Fruit fly (Drosophila melanogaster) whole organism, embryonic: Measurements from ENCODE around the gene Osi18.

Source experiments
- Awh ChIP-seq: fragments of 200-800 bp; sonication (Bioruptor generic); IDR thresholded peaks from 2 replicates; pipeline ENCODE4, ENCODE4 v1.3.6; 2022; ENCODE audit warnings: missing biosample characterization, missing genetic modification characterization
- B-H2 ChIP-seq: fragments of 200-800 bp; sonication (Bioruptor generic); optimal IDR thresholded peaks from 2 replicates; lab custom pipeline; 2018; ENCODE audit warnings: missing biosample characterization, mild to moderate bottlenecking, missing genetic modification characterization
- Bteb2 ChIP-seq: fragments of 200-800 bp; sonication (Bioruptor generic); optimal IDR thresholded peaks from 2 replicates; lab custom pipeline; 2016; ENCODE audit warnings: missing biosample characterization, missing genetic modification characterization
- CG10147 ChIP-seq: fragments of 200-800 bp; sonication (Bioruptor generic); optimal IDR thresholded peaks from 2 replicates; lab custom pipeline; 2019; ENCODE audit warnings: missing biosample characterization, mild to moderate bottlenecking, missing genetic modification characterization, moderate library complexity
- CG10321 ChIP-seq: fragments of 200-800 bp; sonication (Bioruptor generic); IDR thresholded peaks from 2 replicates; pipeline ENCODE4 v1.3.6; 2022; ENCODE audit warnings: missing biosample characterization, missing genetic modification characterization
- CG11504 ChIP-seq: fragments of 200-800 bp; sonication (Bioruptor generic); optimal IDR thresholded peaks from 3 replicates; lab custom pipeline; 2019; ENCODE audit warnings: missing biosample characterization, mild to moderate bottlenecking, missing genetic modification characterization, moderate library complexity
- CG11723 ChIP-seq: fragments of 200-800 bp; sonication (Bioruptor generic); optimal IDR thresholded peaks from 2 replicates; lab custom pipeline; 2017; ENCODE audit warnings: missing biosample characterization, mild to moderate bottlenecking, missing genetic modification characterization
- CG12744 ChIP-seq: fragments of 200-800 bp; sonication (Bioruptor generic); optimal IDR thresholded peaks from 2 replicates; lab custom pipeline; 2016; ENCODE audit warnings: missing biosample characterization, missing genetic modification characterization
- CG13775 ChIP-seq: fragments of 200-800 bp; sonication (Bioruptor generic); optimal IDR thresholded peaks from 3 replicates; lab custom pipeline; 2017; ENCODE audit warnings: missing biosample characterization, mild to moderate bottlenecking, missing genetic modification characterization
- CG13894 ChIP-seq: fragments of 200-800 bp; sonication (Bioruptor generic); optimal IDR thresholded peaks from 3 replicates; lab custom pipeline; 2018; ENCODE audit warnings: missing biosample characterization, mild to moderate bottlenecking, missing genetic modification characterization, moderate library complexity
- CG15269 ChIP-seq: fragments of 200-800 bp; sonication (Bioruptor generic); optimal IDR thresholded peaks from 2 replicates; lab custom pipeline; 2018; ENCODE audit warnings: missing biosample characterization, mild to moderate bottlenecking, missing genetic modification characterization, moderate library complexity
- CG30403 ChIP-seq: fragments of 200-800 bp; sonication (Bioruptor generic); optimal IDR thresholded peaks from 3 replicates; lab custom pipeline; 2016; ENCODE audit warnings: missing biosample characterization, missing genetic modification characterization
- CG33213 ChIP-seq: fragments of 200-800 bp; sonication (Bioruptor generic); optimal IDR thresholded peaks from 3 replicates; lab custom pipeline; 2016; ENCODE audit warnings: missing biosample characterization, missing genetic modification characterization
- CG3838 ChIP-seq: fragments of 200-800 bp; sonication (Bioruptor generic); optimal IDR thresholded peaks from 3 replicates; lab custom pipeline; 2016; ENCODE audit warnings: missing biosample characterization, missing genetic modification characterization
- CG42726 ChIP-seq: fragments of 200-800 bp; sonication (Bioruptor generic); IDR thresholded peaks from 2 replicates; pipeline ENCODE4 v1.3.6; 2022; ENCODE audit warnings: missing biosample characterization, missing genetic modification characterization; ENCODE audit not compliant: partially characterized antibody
- CG4730 ChIP-seq: fragments of 200-800 bp; sonication (Bioruptor generic); IDR thresholded peaks from 2 replicates; pipeline ENCODE4 v1.3.6; 2022; ENCODE audit warnings: missing biosample characterization, missing genetic modification characterization
- CG4854 ChIP-seq: fragments of 200-800 bp; sonication (Bioruptor generic); optimal IDR thresholded peaks from 2 replicates; lab custom pipeline; 2016; ENCODE audit warnings: missing biosample characterization, missing genetic modification characterization, inconsistent platforms
- CG5953 ChIP-seq: fragments of 200-800 bp; sonication (Bioruptor generic); IDR thresholded peaks from 2 replicates; pipeline ENCODE4 v1.3.6; 2022; ENCODE audit warnings: missing biosample characterization, missing genetic modification characterization
- CG7745 ChIP-seq: fragments of 200-800 bp; sonication (Bioruptor generic); optimal IDR thresholded peaks from 2 replicates; lab custom pipeline; 2018; ENCODE audit warnings: missing biosample characterization, mild to moderate bottlenecking, missing genetic modification characterization, moderate library complexity
- CG8281 ChIP-seq: fragments of 200-800 bp; sonication (Bioruptor generic); optimal IDR thresholded peaks from 2 replicates; lab custom pipeline; 2018; ENCODE audit warnings: missing biosample characterization, mild to moderate bottlenecking, missing genetic modification characterization, moderate library complexity
- CG9437 ChIP-seq: fragments of 200-800 bp; sonication (Bioruptor generic); optimal IDR thresholded peaks from 2 replicates; lab custom pipeline; 2018; ENCODE audit warnings: missing biosample characterization, mild to moderate bottlenecking, missing genetic modification characterization
- CG9817 ChIP-seq: fragments of 200-800 bp; sonication (Bioruptor generic); optimal IDR thresholded peaks from 2 replicates; lab custom pipeline; 2018; ENCODE audit warnings: missing biosample characterization, mild to moderate bottlenecking, missing genetic modification characterization, moderate library complexity
- CHES-1-like ChIP-seq: fragments of 200-800 bp; sonication (Bioruptor generic); optimal IDR thresholded peaks from 2 replicates; lab custom pipeline; 2016; ENCODE audit warnings: missing biosample characterization, missing genetic modification characterization
- Dll ChIP-seq: fragments of 200-800 bp; sonication (Bioruptor generic); IDR thresholded peaks from 4 replicates; pipeline ENCODE4 v1.3.6; 2022; ENCODE audit warnings: missing biosample characterization, missing genetic modification characterization; ENCODE audit not compliant: partially characterized antibody
- Hmr ChIP-seq: fragments of 200-800 bp; sonication (Bioruptor generic); optimal IDR thresholded peaks from 3 replicates; lab custom pipeline; 2017; ENCODE audit warnings: mild to moderate bottlenecking, missing biosample characterization, missing genetic modification reagents, missing genetic modification characterization
- Hr3 ChIP-seq: fragments of 200-800 bp; sonication (Bioruptor generic); optimal IDR thresholded peaks from 3 replicates; lab custom pipeline; 2016; ENCODE audit warnings: missing biosample characterization, missing genetic modification characterization
- Hr39 ChIP-seq: fragments of >200 bp; optimal IDR thresholded peaks from 2 replicates; lab custom pipeline; 2017
- NC2β ChIP-seq: fragments of 200-800 bp; sonication (Bioruptor generic); optimal IDR thresholded peaks from 2 replicates; lab custom pipeline; 2016; ENCODE audit warnings: missing biosample characterization, missing genetic modification characterization
- NK7.1 ChIP-seq: fragments of 200-800 bp; sonication (Bioruptor generic); optimal IDR thresholded peaks from 3 replicates; lab custom pipeline; 2016; ENCODE audit warnings: missing biosample characterization, missing genetic modification characterization
- Oli ChIP-seq: fragments of 200-800 bp; sonication (Bioruptor generic); optimal IDR thresholded peaks from 2 replicates; lab custom pipeline; 2018; ENCODE audit warnings: missing biosample characterization, mild to moderate bottlenecking, missing genetic modification characterization, moderate library complexity
- Sry-δ ChIP-seq: fragments of 200-800 bp; sonication (Bioruptor generic); optimal IDR thresholded peaks from 2 replicates; lab custom pipeline; 2016; ENCODE audit warnings: missing biosample characterization, missing genetic modification characterization
- Taf1 ChIP-seq: fragments of 200-800 bp; sonication (Bioruptor generic); IDR thresholded peaks from 2 replicates; pipeline ENCODE4 v1.3.6; 2022; ENCODE audit warnings: missing biosample characterization, missing genetic modification characterization
- Vsx1 ChIP-seq: fragments of 200-800 bp; sonication (Bioruptor generic); optimal IDR thresholded peaks from 2 replicates; lab custom pipeline; 2017; ENCODE audit warnings: missing biosample characterization, mild to moderate bottlenecking, missing genetic modification characterization, missing genetic modification reagents
- Xbp1 ChIP-seq: fragments of 200-800 bp; sonication (Bioruptor generic); optimal IDR thresholded peaks from 3 replicates; lab custom pipeline; 2016; ENCODE audit warnings: missing biosample characterization, mild to moderate bottlenecking, missing genetic modification characterization
- chinmo ChIP-seq: fragments of 200-800 bp; sonication (Bioruptor generic); IDR thresholded peaks from 4 replicates; pipeline ENCODE4 v1.3.6; 2022; ENCODE audit warnings: missing biosample characterization, missing genetic modification characterization; ENCODE audit not compliant: partially characterized antibody
- disco-r ChIP-seq: fragments of 200-800 bp; sonication (Bioruptor generic); optimal IDR thresholded peaks from 2 replicates; lab custom pipeline; 2016; ENCODE audit warnings: missing biosample characterization, missing genetic modification characterization
- dmrt99B ChIP-seq: fragments of 200-800 bp; sonication (Bioruptor generic); optimal IDR thresholded peaks from 2 replicates; lab custom pipeline; 2018; ENCODE audit warnings: missing biosample characterization, mild to moderate bottlenecking, missing genetic modification characterization, moderate library complexity
- eve ChIP-seq, 2 experiments: fragments of >200 bp; optimal IDR thresholded peaks; 2 replicates each; lab custom pipeline; 2017; ENCODE audit warnings: missing biosample characterization in 2 of 2, missing genetic modification characterization in 2 of 2
- exex ChIP-seq: fragments of 200-800 bp; sonication (Bioruptor generic); optimal IDR thresholded peaks from 4 replicates; lab custom pipeline; 2018; ENCODE audit warnings: missing biosample characterization, mild to moderate bottlenecking, missing genetic modification characterization, moderate library complexity
- fd96Cb ChIP-seq: fragments of 200-800 bp; sonication (Bioruptor generic); optimal IDR thresholded peaks from 2 replicates; lab custom pipeline; 2018; ENCODE audit warnings: missing biosample characterization, mild to moderate bottlenecking, missing genetic modification characterization, moderate library complexity
- gro ChIP-seq: fragments of 200-800 bp; sonication (Bioruptor generic); optimal IDR thresholded peaks from 2 replicates; lab custom pipeline; 2016; ENCODE audit warnings: missing biosample characterization, missing genetic modification characterization
- gsb ChIP-seq: fragments of 200-800 bp; sonication (Bioruptor generic); IDR thresholded peaks from 2 replicates; pipeline ENCODE4 v1.3.6; 2022; ENCODE audit warnings: missing biosample characterization, missing genetic modification characterization
- gsb-n ChIP-seq: fragments of 200-800 bp; sonication (Bioruptor generic); optimal IDR thresholded peaks from 3 replicates; lab custom pipeline; 2018; ENCODE audit warnings: missing biosample characterization, mild to moderate bottlenecking, missing genetic modification characterization
- ham ChIP-seq: fragments of 200-800 bp; sonication (Bioruptor generic); IDR thresholded peaks from 2 replicates; pipeline ENCODE4 v1.3.6; 2022; ENCODE audit warnings: missing biosample characterization, missing genetic modification characterization
- ind ChIP-seq: fragments of 200-800 bp; sonication (Bioruptor generic); optimal IDR thresholded peaks from 3 replicates; lab custom pipeline; 2016; ENCODE audit warnings: missing biosample characterization, missing genetic modification characterization
- jumu ChIP-seq: fragments of 200-800 bp; sonication (Bioruptor generic); optimal IDR thresholded peaks from 3 replicates; lab custom pipeline; 2016; ENCODE audit warnings: missing biosample characterization, missing genetic modification characterization
- maf-S ChIP-seq: fragments of 200-800 bp; sonication (Bioruptor generic); optimal IDR thresholded peaks from 2 replicates; lab custom pipeline; 2016; ENCODE audit warnings: missing biosample characterization, missing genetic modification characterization
- sc ChIP-seq, 3 experiments: fragments of >200 bp in 2 of 3; fragments of 200-800 bp in 1 of 3; sonication (Bioruptor generic) in 1 of 3; optimal IDR thresholded peaks; 2 replicates in 2 of 3; 3 replicates in 1 of 3; lab custom pipeline; 2017; ENCODE audit warnings: mild to moderate bottlenecking in 1 of 3, missing biosample characterization in 1 of 3, missing genetic modification characterization in 1 of 3, missing genetic modification reagents in 1 of 3
- tap ChIP-seq: fragments of 200-800 bp; optimal IDR thresholded peaks from 3 replicates; lab custom pipeline; 2019; ENCODE audit warnings: missing biosample characterization, mild to moderate bottlenecking, missing genetic modification characterization, moderate library complexity
- trem ChIP-seq: fragments of 200-800 bp; optimal IDR thresholded peaks from 3 replicates; lab custom pipeline; 2019; ENCODE audit warnings: missing biosample characterization, mild to moderate bottlenecking, missing genetic modification characterization, moderate library complexity

The Osi18 gene

DNA sequence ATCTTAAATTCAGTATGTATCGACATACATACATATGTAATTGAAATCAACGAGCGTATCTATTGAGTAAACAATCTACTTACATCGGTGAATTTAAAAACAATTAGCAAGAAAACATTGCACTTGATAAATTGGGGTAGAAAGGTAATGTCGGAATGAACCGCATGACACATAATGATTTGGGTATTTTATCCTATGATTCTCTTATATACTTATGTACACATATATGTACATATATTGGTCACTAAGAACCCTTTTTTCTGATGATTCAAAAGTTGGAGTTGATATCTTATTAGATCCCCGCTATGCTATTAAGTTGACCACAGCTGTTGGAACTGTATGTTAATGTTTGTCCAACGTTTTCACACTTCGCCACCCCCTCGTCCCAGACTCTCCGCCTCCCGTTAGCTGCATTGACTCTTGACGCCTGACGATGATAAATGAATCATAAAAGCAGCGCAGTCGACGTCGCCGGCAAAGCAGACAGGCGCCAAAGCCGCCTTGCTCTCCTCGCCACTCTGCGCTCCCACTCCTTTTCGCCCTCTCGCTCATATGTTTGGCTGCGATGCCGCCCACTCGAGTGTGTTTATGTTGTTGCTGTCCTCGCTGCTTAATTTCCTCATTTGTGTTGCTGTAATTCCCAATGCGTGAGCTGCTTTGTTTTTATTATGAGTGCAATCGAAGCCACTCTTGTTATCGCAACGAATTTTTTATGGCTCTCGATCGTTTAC lies 23.0 kb downstream of the Osi18 start (continued):
- TF ChIP-seq CG11723 (peak; percentile 26), Sry-δ (GFP tag; lab: Kevin White, UChicago) (no peak), Xbp1 (peak; percentile 37), chinmo (GFP tag; lab: Robert Waterston, UW) (peak; percentile 76; the same call in 1 of the 4 replicates), disco-r (GFP tag; lab: Kevin White, UChicago) (no peak), Taf1 (GFP tag; lab: Robert Waterston, UW) (no peak), Bteb2 (GFP tag; lab: Kevin White, UChicago) (no peak), CG12744 (GFP tag; lab: Kevin White, UChicago) (no peak), sc (optimal IDR thresholded peaks at IDR 0.05; lab: Kevin White, UChicago) (no peak), sc (GFP tag; optimal IDR thresholded peaks at IDR 0.05; lab: Kevin White, UChicago) (peak; percentile 9), CG30403 (GFP tag; lab: Kevin White, UChicago) (peak; percentile 52), CG7745 (tag; lab: Kevin White, UChicago) (no peak), Oli (tag; lab: Kevin White, UChicago) (peak; percentile 69), CG13775 (GFP tag; lab: Kevin White, UChicago) (no peak), NK7.1 (no peak), Hr3 (no peak), CG11504 (tag; lab: Kevin White, UChicago) (peak; percentile 72), tap (no peak), dmrt99B (tag; lab: Kevin White, UChicago) (peak; percentile 70), trem (tag; lab: Kevin White, UChicago) (no peak), exex (tag; lab: Kevin White, UChicago) (no peak), CG9437 (GFP tag; lab: Kevin White, UChicago) (peak; percentile 48), CG42726 (GFP tag; lab: Robert Waterston, UW) (no peak), CHES-1-like (GFP tag; lab: Kevin White, UChicago) (no peak), CG10321 (GFP tag; lab: Robert Waterston, UW) (no peak), CG13894 (tag; lab: Kevin White, UChicago) (no peak), CG4730 (no peak), CG4854 (GFP tag; lab: Kevin White, UChicago) (no peak), fd96Cb (tag; lab: Kevin White, UChicago) (peak; percentile 30), CG3838 (GFP tag; lab: Kevin White, UChicago) (no peak), ham (no peak), Vsx1 (no peak), eve (GFP tag; optimal IDR thresholded peaks at IDR 0.05; lab: Kevin White, UChicago) (no peak), Dll (GFP tag; lab: Robert Waterston, UW) (no peak), maf-S (GFP tag; lab: Kevin White, UChicago) (no peak), CG33213 (GFP tag; lab: Kevin White, UChicago) (no peak), CG10147 (GFP tag; lab: Kevin White, UChicago) (peak; percentile 5), CG5953 (GFP tag; lab: Robert Waterston, UW) (no peak), Hmr (GFP tag; lab: Kevin White, UChicago) (no peak), jumu (GFP tag; lab: Kevin White, UChicago) (peak; percentile 4), CG9817 (tag; lab: Kevin White, UChicago) (no peak), ind (GFP tag; lab: Kevin White, UChicago) (peak; percentile 2), gsb-n (peak; percentile 28), Hr39 (lab: Kevin White, UChicago) (no peak), NC2β (GFP tag; lab: Kevin White, UChicago) (no peak), CG8281 (tag; lab: Kevin White, UChicago) (peak; percentile 25), B-H2 (GFP tag; lab: Kevin White, UChicago) (no peak), Awh (GFP tag; lab: Robert Waterston, UW) (no peak), gro (GFP tag; lab: Kevin White, UChicago) (no peak), gsb (GFP tag; lab: Robert Waterston, UW) (no peak), CG15269 (tag; lab: Kevin White, UChicago) (peak; percentile 44)
